Worm (Caenorhabditis elegans): ENCODE measurements around the gene F38E9.1.
"Not testable (repeated sequence)": the region's sequence is repeated elsewhere in the genome, so short reads cannot be mapped to it uniquely, and the experiment has no call there.

- TF ChIP-seq unc-86, pat-9, elt-2 (tag; optimal IDR thresholded peaks at IDR 0.05): not testable (repeated sequence)
Observed at ce11 chrX:16451642-16452041, 19.2 kb upstream of the F38E9.1 start, which contains the start of gene F38E9.4.
